Worm (Caenorhabditis elegans): ENCODE results near the gene sru-35.

ce11 chrIV:8815162-8815561, 25.1 kb upstream of the sru-35 start:
- TF ChIP-seq ceh-82 (tag; optimal IDR thresholded peaks at IDR 0.05) (no peak), lin-39 (tag; optimal IDR thresholded peaks at IDR 0.05) (no peak)

All from whole organism, L2 larva.